Fruit fly (Drosophila melanogaster) Kc167 (cell line): ENCODE data around the gene CG7115.

Experiments
- Myc ChIP-seq: fragments of >200 bp; optimal IDR thresholded peaks from 2 replicates; lab custom pipeline; 2017; ENCODE audit warnings: missing external identifiers
- h ChIP-seq: fragments of >200 bp; optimal IDR thresholded peaks from 3 replicates; lab custom pipeline; 2018; ENCODE audit warnings: missing external identifiers
- insv ChIP-seq: fragments of >200 bp; optimal IDR thresholded peaks from 3 replicates; lab custom pipeline; 2018; ENCODE audit warnings: missing external identifiers
- psq ChIP-seq: fragments of >200 bp; optimal IDR thresholded peaks from 2 replicates; lab custom pipeline; 2017; ENCODE audit warnings: missing external identifiers
- ttk ChIP-seq: sonication (Bioruptor generic); optimal IDR thresholded peaks from 2 replicates; lab custom pipeline; 2017; ENCODE audit warnings: missing external identifiers

- TF ChIP-seq h (no peak), psq (lab: Kevin White, UChicago) (no peak), ttk (lab: Kevin White, UChicago) (no peak), Myc (no peak), insv (lab: Kevin White, UChicago) (no peak)
Measured at dm6 chr2L:7838024-7838423, 17.1 kb downstream of the CG7115 start.
